Worm (Caenorhabditis elegans) whole organism, midembryonic: ENCODE results near the gene fbxc-14.

Experiments used
- T22C8.4 ChIP-seq: fragments of 200-800 bp; sonication (Bioruptor generic); IDR thresholded peaks from 2 replicates; pipeline ENCODE4 v1.3.6; 2022; ENCODE audit warnings: missing genetic modification characterization, missing compliant biosample characterization
- flt-1 ChIP-seq: fragments of 200-800 bp; sonication (Bioruptor generic); IDR thresholded peaks from 2 replicates; pipeline ENCODE4 v1.3.6; 2022; ENCODE audit warnings: missing genetic modification characterization, missing compliant biosample characterization
- klf-2 ChIP-seq: fragments of 200-800 bp; sonication (Bioruptor generic); conservative IDR thresholded peaks from 2 replicates; pipeline ENCODE4 v1.3.6; 2022; ENCODE audit warnings: missing genetic modification reagents, missing genetic modification characterization, missing compliant biosample characterization
- med-1 ChIP-seq: sonication (generic microtip); optimal IDR thresholded peaks from 2 replicates; lab custom pipeline; 2017; ENCODE audit warnings: missing genetic modification characterization, mild to moderate bottlenecking, missing compliant biosample characterization, antibody characterized with exemption, missing genetic modification reagents; ENCODE audit not compliant: insufficient read depth
- ref-1 ChIP-seq: fragments of 200-800 bp; sonication (Bioruptor generic); conservative IDR thresholded peaks from 2 replicates; pipeline ENCODE4 v1.3.6; 2022; ENCODE audit warnings: missing genetic modification reagents, missing genetic modification characterization, missing compliant biosample characterization
- tab-1 ChIP-seq: fragments of 200-800 bp; sonication (Bioruptor generic); IDR thresholded peaks from 2 replicates; pipeline ENCODE4 v1.3.6; 2022; ENCODE audit warnings: missing genetic modification characterization, missing compliant biosample characterization
- ztf-23 ChIP-seq: fragments of 200-800 bp; sonication (Bioruptor generic); IDR thresholded peaks from 2 replicates; pipeline ENCODE4 v1.3.6; 2022; ENCODE audit warnings: missing genetic modification reagents, missing genetic modification characterization, missing compliant biosample characterization
- ztf-29 ChIP-seq: fragments of 200-800 bp; sonication (Bioruptor generic); IDR thresholded peaks from 2 replicates; pipeline ENCODE4 v1.3.6; 2022; ENCODE audit warnings: missing genetic modification reagents, missing genetic modification characterization, missing compliant biosample characterization

DNA sequence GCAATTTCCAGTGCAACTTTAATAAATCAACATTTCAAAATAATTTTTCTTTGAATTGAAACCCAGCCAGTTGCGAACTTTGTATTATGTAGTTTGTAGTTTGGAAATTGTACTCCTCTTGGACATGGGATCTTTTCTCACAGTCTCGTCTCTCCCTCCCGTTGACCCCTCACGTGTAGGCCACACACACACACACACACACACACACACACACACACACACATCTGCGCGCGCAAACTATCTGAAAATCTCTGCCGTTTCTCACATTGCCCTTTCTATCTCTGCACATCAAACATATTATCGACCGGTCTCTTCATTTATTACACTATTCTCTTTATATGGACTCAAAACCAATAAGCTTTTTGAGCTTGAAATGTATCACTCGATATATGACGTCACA, 33.3 kb upstream of the fbxc-14 start, which contains the start of gene fbxc-36:
- TF ChIP-seq klf-2 (GFP tag; lab: Robert Waterston, UW) (no peak), tab-1 (no peak), flt-1 (GFP tag; lab: Robert Waterston, UW) (no peak), med-1 (GFP tag; lab: Kevin White, UChicago) (no peak), ref-1 (GFP tag; lab: Robert Waterston, UW) (no peak), ztf-23 (GFP tag; lab: Robert Waterston, UW) (no peak), T22C8.4 (no peak), ztf-29 (GFP tag; lab: Robert Waterston, UW) (no peak)
